Worm (Caenorhabditis elegans) whole organism, L4 larva: Measurements from ENCODE around the gene mrps-26.
A peak's percentile ranks its signal among the peaks of the same experiment; 100 is the strongest.

ENCODE experiments used
- F37D6.2 ChIP-seq: sonication (generic microtip); optimal IDR thresholded peaks from 2 replicates; lab custom pipeline; 2016; ENCODE audit warnings: mild to moderate bottlenecking, missing genetic modification characterization, missing compliant biosample characterization
- F44E2.7 ChIP-seq: fragments of 200-800 bp; sonication (Bioruptor generic); IDR thresholded peaks from 2 replicates; pipeline ENCODE4 v2.1.2; 2022; ENCODE audit warnings: missing genetic modification characterization, missing compliant biosample characterization
- F49E8.2 ChIP-seq: sonication (generic microtip); optimal IDR thresholded peaks from 2 replicates; lab custom pipeline; 2016; ENCODE audit warnings: missing compliant biosample characterization, mild to moderate bottlenecking, missing genetic modification characterization, borderline replicate concordance
- R02D3.7 ChIP-seq: fragments of 150-350 bp; sonication (generic microtip); optimal IDR thresholded peaks from 3 replicates; lab custom pipeline; 2014; ENCODE audit warnings: missing biosample characterization, missing genetic modification characterization
- T20F7.1 ChIP-seq: fragments of 200-800 bp; sonication (Bioruptor generic); optimal IDR thresholded peaks from 2 replicates; lab custom pipeline; 2018; ENCODE audit warnings: mild to moderate bottlenecking, missing genetic modification characterization, missing compliant biosample characterization
- Y5F2A.4 ChIP-seq: fragments of 200-800 bp; sonication (Bioruptor generic); optimal IDR thresholded peaks from 2 replicates; lab custom pipeline; 2018; ENCODE audit warnings: mild to moderate bottlenecking, missing genetic modification characterization, missing compliant biosample characterization
- Y75B8A.6 ChIP-seq: fragments of 200-800 bp; sonication (Bioruptor generic); IDR thresholded peaks from 2 replicates; pipeline ENCODE4 v1.3.6; 2022; ENCODE audit warnings: missing genetic modification reagents, missing genetic modification characterization, missing compliant biosample characterization
- ZK337.2 ChIP-seq: fragments of 200-800 bp; sonication (Bioruptor generic); IDR thresholded peaks from 2 replicates; pipeline ENCODE4 v1.3.6; 2022; ENCODE audit warnings: missing genetic modification reagents, missing genetic modification characterization, missing compliant biosample characterization
- ZK546.5 ChIP-seq, 2 experiments: sonication (generic microtip); optimal IDR thresholded peaks; 2 replicates each; lab custom pipeline; 2017; ENCODE audit warnings: missing biosample characterization in 2 of 2, missing genetic modification characterization in 2 of 2
- aha-1 ChIP-seq: fragments of 150-350 bp; peaks from one replicate; lab custom pipeline; 2014; ENCODE audit warnings: missing biosample characterization, missing genetic modification characterization
- ceh-32 ChIP-seq: sonication (generic microtip); optimal IDR thresholded peaks from 2 replicates; lab custom pipeline; 2016; ENCODE audit warnings: mild to moderate bottlenecking, missing genetic modification characterization, missing compliant biosample characterization; ENCODE audit not compliant: poor library complexity
- ceh-44 ChIP-seq: fragments of 200-800 bp; sonication (Bioruptor generic); IDR thresholded peaks from 2 replicates; pipeline ENCODE4 v1.3.6; 2022; ENCODE audit warnings: missing genetic modification reagents, missing genetic modification characterization, missing compliant biosample characterization
- daf-12 ChIP-seq: fragments of 150-350 bp; optimal IDR thresholded peaks from 2 replicates; lab custom pipeline; 2014; ENCODE audit warnings: missing biosample characterization, missing genetic modification reagents, missing genetic modification characterization
- daf-16 ChIP-seq, 3 experiments: sonication (generic microtip); optimal IDR thresholded peaks; 2 replicates each; lab custom pipeline; 2016 to 2017; ENCODE audit warnings: missing genetic modification characterization in 3 of 3, missing genetic modification reagents in 3 of 3, mild to moderate bottlenecking in 2 of 3, missing compliant biosample characterization in 2 of 3, missing biosample characterization in 1 of 3, moderate library complexity in 1 of 3
- daf-19 ChIP-seq: fragments of 200-800 bp; sonication (Bioruptor generic); conservative IDR thresholded peaks from 2 replicates; pipeline ENCODE4 v1.3.6; 2022; ENCODE audit warnings: missing genetic modification characterization, missing compliant biosample characterization
- dmd-6 ChIP-seq: fragments of 200-800 bp; sonication (Bioruptor generic); IDR thresholded peaks from 2 replicates; pipeline ENCODE4 v1.3.6; 2022; ENCODE audit warnings: missing genetic modification reagents, missing genetic modification characterization, missing compliant biosample characterization
- dpl-1 ChIP-seq: fragments of 150-350 bp; optimal IDR thresholded peaks from 2 replicates; lab custom pipeline; 2014; ENCODE audit warnings: missing biosample characterization, missing genetic modification reagents, missing genetic modification characterization
- dve-1 ChIP-seq: sonication (generic microtip); optimal IDR thresholded peaks from 2 replicates; lab custom pipeline; 2017; ENCODE audit warnings: antibody characterized with exemption, mild to moderate bottlenecking, missing genetic modification characterization, missing compliant biosample characterization; ENCODE audit not compliant: insufficient read depth
- fkh-10 ChIP-seq: fragments of 150-350 bp; optimal IDR thresholded peaks from 2 replicates; lab custom pipeline; 2014; ENCODE audit warnings: missing biosample characterization, missing genetic modification reagents, missing genetic modification characterization
- gei-8 ChIP-seq: fragments of 200-800 bp; sonication (Bioruptor generic); optimal IDR thresholded peaks from 2 replicates; lab custom pipeline; 2018; ENCODE audit warnings: mild to moderate bottlenecking, missing genetic modification characterization, missing compliant biosample characterization
- hmg-1.1 ChIP-seq: fragments of 200-800 bp; sonication (Bioruptor generic); IDR thresholded peaks from 2 replicates; pipeline ENCODE4 v1.3.6; 2022; ENCODE audit warnings: missing genetic modification reagents, missing genetic modification characterization, missing compliant biosample characterization
- lin-1 ChIP-seq: fragments of 200-800 bp; sonication (Bioruptor generic); IDR thresholded peaks from 2 replicates; pipeline ENCODE4 v1.3.6; 2022; ENCODE audit warnings: missing genetic modification reagents, missing genetic modification characterization, missing compliant biosample characterization
- lsy-2 ChIP-seq, 2 experiments: fragments of 150-350 bp in 1 of 2; sonication (generic microtip) in 1 of 2; optimal IDR thresholded peaks; 2 replicates each; lab custom pipeline; 2014 to 2017; ENCODE audit warnings: missing biosample characterization in 2 of 2, missing genetic modification characterization in 2 of 2
- madf-5 ChIP-seq, 2 experiments: fragments of 200-800 bp; sonication (Bioruptor generic); IDR thresholded peaks; 2 replicates each; pipeline ENCODE4 v1.3.6; 2022; ENCODE audit warnings: missing compliant biosample characterization in 2 of 2, missing genetic modification characterization in 2 of 2
- madf-9 ChIP-seq: fragments of 200-800 bp; sonication (Bioruptor generic); conservative IDR thresholded peaks from 2 replicates; pipeline ENCODE4 v1.3.6; 2022; ENCODE audit warnings: missing genetic modification reagents, missing genetic modification characterization, missing compliant biosample characterization
- mdl-1 ChIP-seq, 2 experiments: fragments of 150-350 bp in 1 of 2; sonication (generic microtip) in 1 of 2; optimal IDR thresholded peaks; 2 replicates each; lab custom pipeline; 2014 to 2017; ENCODE audit warnings: missing biosample characterization in 2 of 2, missing genetic modification characterization in 2 of 2
- mdt-29 ChIP-seq: fragments of 200-800 bp; sonication (Bioruptor generic); IDR thresholded peaks from 2 replicates; pipeline ENCODE4 v1.3.6; 2022; ENCODE audit warnings: missing genetic modification reagents, missing genetic modification characterization, missing compliant biosample characterization
- mep-1 ChIP-seq: fragments of 150-350 bp; sonication (generic microtip); optimal IDR thresholded peaks from 3 replicates; lab custom pipeline; 2014; ENCODE audit warnings: missing biosample characterization, missing genetic modification characterization
- mxl-3 ChIP-seq: fragments of 200-800 bp; sonication (Bioruptor generic); optimal IDR thresholded peaks from 2 replicates; lab custom pipeline; 2018; ENCODE audit warnings: mild to moderate bottlenecking, missing genetic modification characterization, missing compliant biosample characterization
- nhr-102 ChIP-seq: sonication (generic microtip); optimal IDR thresholded peaks from 2 replicates; lab custom pipeline; 2016; ENCODE audit warnings: mild to moderate bottlenecking, missing genetic modification characterization, moderate library complexity, missing compliant biosample characterization
- nhr-25 ChIP-seq: sonication (generic microtip); optimal IDR thresholded peaks from 2 replicates; lab custom pipeline; 2017; ENCODE audit warnings: missing genetic modification characterization, mild to moderate bottlenecking, missing compliant biosample characterization, antibody characterized with exemption, moderate library complexity, borderline replicate concordance; ENCODE audit not compliant: insufficient read depth
- nhr-28 ChIP-seq: fragments of 150-350 bp; optimal IDR thresholded peaks from 2 replicates; lab custom pipeline; 2014; ENCODE audit warnings: missing biosample characterization, missing genetic modification characterization
- nhr-41 ChIP-seq: fragments of 200-800 bp; sonication (Bioruptor generic); IDR thresholded peaks from 2 replicates; pipeline ENCODE4 v1.3.6; 2022; ENCODE audit warnings: missing genetic modification reagents, missing genetic modification characterization, missing compliant biosample characterization
- nhr-42 ChIP-seq: fragments of 200-800 bp; sonication (Bioruptor generic); IDR thresholded peaks from 2 replicates; pipeline ENCODE4 v1.3.6; 2022; ENCODE audit warnings: missing genetic modification characterization, missing compliant biosample characterization
- nhr-48 ChIP-seq: sonication (generic microtip); optimal IDR thresholded peaks from 2 replicates; lab custom pipeline; 2016; ENCODE audit warnings: mild to moderate bottlenecking, missing genetic modification characterization, missing compliant biosample characterization
- nhr-6 ChIP-seq: fragments of 150-350 bp; optimal IDR thresholded peaks from 2 replicates; lab custom pipeline; 2014; ENCODE audit warnings: missing biosample characterization, missing genetic modification characterization
- nhr-77 ChIP-seq: fragments of 150-350 bp; optimal IDR thresholded peaks from 2 replicates; lab custom pipeline; 2014; ENCODE audit warnings: missing biosample characterization, missing genetic modification characterization
- pha-4 ChIP-seq, 2 experiments: fragments of 150-350 bp in 1 of 2; fragments of 200-800 bp in 1 of 2; sonication (Bioruptor generic) in 1 of 2; IDR thresholded peaks in 1 of 2; optimal IDR thresholded peaks in 1 of 2; 2 replicates each; pipeline versions ENCODE4 v1.3.6 to Lab custom; 2014 to 2022; ENCODE audit warnings: missing genetic modification characterization in 2 of 2, missing genetic modification reagents in 2 of 2, missing biosample characterization in 1 of 2, missing compliant biosample characterization in 1 of 2
- php-3 ChIP-seq: fragments of 200-800 bp; sonication (Bioruptor generic); IDR thresholded peaks from 2 replicates; pipeline ENCODE4 v1.3.6; 2022; ENCODE audit warnings: missing genetic modification reagents, missing genetic modification characterization, missing compliant biosample characterization
- pqm-1 ChIP-seq: sonication (generic microtip); optimal IDR thresholded peaks from 2 replicates; lab custom pipeline; 2017; ENCODE audit warnings: missing biosample characterization, missing genetic modification characterization
- rbr-2 ChIP-seq: sonication (generic microtip); optimal IDR thresholded peaks from 2 replicates; lab custom pipeline; 2016; ENCODE audit warnings: missing genotype, missing genetic modification characterization, missing compliant biosample characterization
- set-16 ChIP-seq: fragments of 200-800 bp; sonication (Bioruptor generic); IDR thresholded peaks from 2 replicates; pipeline ENCODE4 v1.3.6; 2022; ENCODE audit warnings: missing genetic modification reagents, missing genetic modification characterization, missing compliant biosample characterization
- snpc-4 ChIP-seq: fragments of 150-350 bp; optimal IDR thresholded peaks from 2 replicates; lab custom pipeline; 2014; ENCODE audit warnings: missing biosample characterization, missing genetic modification characterization
- spr-1 ChIP-seq: sonication (generic microtip); optimal IDR thresholded peaks from 2 replicates; lab custom pipeline; 2016; ENCODE audit warnings: mild to moderate bottlenecking, missing genetic modification characterization, missing compliant biosample characterization
- tra-1 ChIP-seq: fragments of 200-800 bp; sonication (Bioruptor generic); IDR thresholded peaks from 2 replicates; pipeline ENCODE4 v1.3.6; 2022; ENCODE audit warnings: missing genetic modification reagents, missing genetic modification characterization, missing compliant biosample characterization
- vab-7 ChIP-seq: fragments of 200-800 bp; sonication (Bioruptor generic); IDR thresholded peaks from 2 replicates; pipeline ENCODE4 v1.3.6; 2022; ENCODE audit warnings: missing genetic modification reagents, missing genetic modification characterization, missing compliant biosample characterization
- zag-1 ChIP-seq: fragments of 150-350 bp; optimal IDR thresholded peaks from 2 replicates; lab custom pipeline; 2014; ENCODE audit warnings: missing biosample characterization, missing genetic modification characterization
- ztf-7 ChIP-seq: fragments of 150-350 bp; optimal IDR thresholded peaks from 2 replicates; lab custom pipeline; 2014; ENCODE audit warnings: missing biosample characterization, missing genetic modification characterization

Gene mrps-26

DNA sequence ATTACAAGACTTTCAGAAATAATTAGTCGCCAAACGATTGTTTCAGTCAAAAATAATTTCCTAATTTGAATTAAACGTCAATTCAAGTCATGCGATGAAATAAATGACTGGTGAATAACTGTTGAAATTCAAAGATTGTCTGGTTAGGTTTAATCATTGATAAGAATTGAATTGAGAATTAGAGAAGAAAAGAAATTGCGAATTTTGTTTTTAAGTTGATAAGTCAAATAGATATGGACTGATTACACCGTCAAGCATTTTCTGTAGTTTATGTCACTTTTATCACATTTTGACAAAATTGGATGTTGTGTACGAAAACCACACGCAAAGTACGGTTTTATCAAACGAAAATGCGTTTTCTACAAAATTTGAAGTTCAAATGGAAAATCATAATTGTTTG, 33.1 kb upstream of the mrps-26 start (continued):
- no peak for TF ChIP-seq gei-8 (GFP tag; lab: Kevin White, UChicago)
- TF ChIP-seq ceh-32 (tag; lab: Kevin White, UChicago) = no peak
- peak; percentile 73 for TF ChIP-seq mep-1
- no peak for TF ChIP-seq set-16 (GFP tag; lab: Robert Waterston, UW)
- no peak for TF ChIP-seq daf-12 (tag; lab: Kevin White, UChicago)
- TF ChIP-seq zag-1 (tag; lab: Kevin White, UChicago) = no peak
- TF ChIP-seq ZK546.5 (tag; optimal IDR thresholded peaks at IDR 0.05; lab: Kevin White, UChicago) = no peak
- no peak for TF ChIP-seq F37D6.2 (tag; lab: Kevin White, UChicago)
- no peak for TF ChIP-seq mxl-3 (GFP tag; lab: Kevin White, UChicago)
- no peak for TF ChIP-seq Y75B8A.6 (GFP tag; lab: Robert Waterston, UW)
- TF ChIP-seq nhr-41 (GFP tag; lab: Robert Waterston, UW) = peak; percentile 57; the same call in 1 of the 2 replicates
- peak; percentile 97 for TF ChIP-seq dve-1 (tag; lab: Kevin White, UChicago)
- no peak for TF ChIP-seq ceh-44 (GFP tag; lab: Robert Waterston, UW)

DNA sequence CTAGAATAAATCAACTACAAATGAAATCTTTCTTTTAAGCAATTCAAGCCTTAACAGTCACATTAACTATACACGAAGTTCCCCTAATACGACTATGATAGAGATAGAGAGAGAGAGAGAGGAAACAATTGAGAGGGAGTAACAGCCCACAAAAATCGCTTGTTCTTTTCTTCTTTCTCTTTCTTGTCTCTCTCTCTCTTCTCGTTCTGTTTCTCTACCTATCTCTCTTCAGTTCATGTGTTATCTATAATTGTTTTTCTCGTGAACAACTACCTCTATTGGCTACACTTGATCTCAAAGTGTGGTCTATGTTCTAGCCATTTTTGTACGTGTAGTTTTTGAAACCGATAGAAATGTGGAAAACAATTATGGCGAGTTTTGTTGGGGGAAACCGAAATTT, 31.8 kb upstream of the mrps-26 start:
- TF ChIP-seq aha-1 (tag; lab: Kevin White, UChicago) (peak; percentile 64), nhr-42 (GFP tag; lab: Robert Waterston, UW) (no peak), T20F7.1 (peak; percentile 46), nhr-77 (tag; lab: Kevin White, UChicago) (peak; percentile 97), lsy-2 (tag; optimal IDR thresholded peaks at IDR 0.05; lab: Kevin White, UChicago) (peak; percentile 19 to 55), ztf-7 (tag; lab: Kevin White, UChicago) (peak; percentile 25), hmg-1.1 (GFP tag; lab: Robert Waterston, UW) (0 out of 2 replicates have a peak, but pooled peaks have one; percentile 38), nhr-48 (tag; lab: Kevin White, UChicago) (peak; percentile 11), lin-1 (GFP tag; lab: Robert Waterston, UW) (no peak), Y5F2A.4 (GFP tag; lab: Kevin White, UChicago) (no peak), vab-7 (no peak), daf-16 (GFP tag; optimal IDR thresholded peaks at IDR 0.05; lab: Kevin White, UChicago) (no peak), daf-16 (tag; optimal IDR thresholded peaks at IDR 0.05; lab: Kevin White, UChicago) (peak; percentile 85), pha-4 (GFP tag; IDR thresholded peaks at IDR 0.05; lab: Robert Waterston, UW) (0 out of 2 replicates have a peak, but pooled peaks have one; percentile 18), pha-4 (tag; optimal IDR thresholded peaks at IDR 0.05; lab: Kevin White, UChicago) (no peak), madf-5 (GFP tag; IDR thresholded peaks at IDR 0.05; lab: Robert Waterston, UW) (no peak), F44E2.7 (no peak), ZK337.2 (GFP tag; lab: Robert Waterston, UW) (no peak), nhr-102 (tag; lab: Kevin White, UChicago) (peak; percentile 71), nhr-25 (peak; percentile 59), mdt-29 (no peak), nhr-28 (peak; percentile 100), F49E8.2 (tag; lab: Kevin White, UChicago) (no peak), fkh-10 (GFP tag; lab: Kevin White, UChicago) (no peak), mdl-1 (tag; optimal IDR thresholded peaks at IDR 0.05; lab: Kevin White, UChicago) (peak in 1 of 2 experiments; percentile 75), tra-1 (GFP tag; lab: Robert Waterston, UW) (0 out of 2 replicates have a peak, but pooled peaks have one; percentile 27), pqm-1 (tag; lab: Kevin White, UChicago) (peak; percentile 54), rbr-2 (tag; lab: Kevin White, UChicago) (peak; percentile 28), spr-1 (no peak), php-3 (no peak), nhr-6 (tag; lab: Kevin White, UChicago) (peak; percentile 78), dmd-6 (GFP tag; lab: Robert Waterston, UW) (peak; percentile 69), R02D3.7 (tag; lab: Kevin White, UChicago) (no peak), snpc-4 (tag; lab: Kevin White, UChicago) (no peak), daf-19 (no peak), dve-1 (tag; lab: Kevin White, UChicago) (peak; percentile 94), madf-9 (GFP tag; lab: Robert Waterston, UW) (no peak), dpl-1 (peak; percentile 13)
